Worm (Caenorhabditis elegans): Measurements from ENCODE around the gene F58A6.9.

The F58A6.9 gene

ce11 chrII:5174370-5174769, 15.7 kb upstream of the F58A6.9 start, which contains the start of gene C27D6.3:
Gene C27D6.3, minus strand, starts transcription at chrII:5174470.
- no peak for TF ChIP-seq F22D6.2 (tag; optimal IDR thresholded peaks at IDR 0.05)
- TF ChIP-seq Y53F4B.3 (GFP tag; IDR thresholded peaks at IDR 0.05): no peak
- no peak for TF ChIP-seq Y67H2A.10 (GFP tag; conservative IDR thresholded peaks at IDR 0.05)
- TF ChIP-seq C17E4.6 (GFP tag; IDR thresholded peaks at IDR 0.05): no peak
- no peak for TF ChIP-seq nhr-27 (tag; optimal IDR thresholded peaks at IDR 0.05)
- TF ChIP-seq madf-3 (GFP tag; IDR thresholded peaks at IDR 0.05): no peak
- no peak for TF ChIP-seq tbp1 (GFP tag; optimal IDR thresholded peaks at IDR 0.05)
- TF ChIP-seq madf-8 (GFP tag; conservative IDR thresholded peaks at IDR 0.05): no peak
- no peak for TF ChIP-seq D2030.7 (GFP tag; IDR thresholded peaks at IDR 0.05)
- no peak for TF ChIP-seq athp-1 (tag; optimal IDR thresholded peaks at IDR 0.05)
- no peak for TF ChIP-seq egl-44 (GFP tag; IDR thresholded peaks at IDR 0.05)
- TF ChIP-seq lag-1 (GFP tag; IDR thresholded peaks at IDR 0.05): no peak
- TF ChIP-seq hlh-26 (GFP tag; conservative IDR thresholded peaks at IDR 0.05): no peak
- no peak for TF ChIP-seq ceh-40 (GFP tag; IDR thresholded peaks at IDR 0.05)
- no peak for TF ChIP-seq tbx-9 (tag; optimal IDR thresholded peaks at IDR 0.05; ENCODE audit: borderline replicate concordance)
- no peak for TF ChIP-seq snpc-1.1 (tag; optimal IDR thresholded peaks at IDR 0.05; ENCODE audit: insufficient read depth)
- no peak for TF ChIP-seq pha-4 (tag; optimal IDR thresholded peaks at IDR 0.05)
- no peak for TF ChIP-seq lin-26 (GFP tag; IDR thresholded peaks at IDR 0.05)
- no peak for TF ChIP-seq K12H6.12 (tag; optimal IDR thresholded peaks at IDR 0.05)
- TF ChIP-seq ceh-58 (GFP tag; IDR thresholded peaks at IDR 0.05): no peak

DNA sequence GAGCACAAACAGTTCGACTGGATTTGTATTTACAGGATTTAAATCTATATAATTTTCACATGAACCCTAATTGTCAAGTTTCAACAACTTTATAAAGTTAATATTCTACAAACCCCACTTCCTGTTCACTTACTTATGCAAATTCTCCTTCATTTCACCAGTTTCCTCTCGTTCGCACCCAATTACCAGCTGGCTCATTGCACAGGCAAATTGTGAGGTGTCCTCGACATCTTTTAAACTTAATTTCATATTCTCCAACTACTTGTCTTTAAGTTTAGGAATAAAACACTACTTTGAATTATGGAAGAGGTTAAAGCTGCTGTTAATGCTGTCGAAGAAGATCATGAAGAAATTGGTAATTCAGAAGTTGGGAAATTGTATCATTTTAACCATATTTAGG, 13.8 kb upstream of the F58A6.9 start, which contains the start of gene C27D6.1:
C27D6.1 (plus strand) TSS at position 301 of the 400 bp plus-strand sequence.
- TF ChIP-seq B0035.1 (tag; optimal IDR thresholded peaks at IDR 0.05): no peak
- no peak for TF ChIP-seq snpc-1.1 (tag; optimal IDR thresholded peaks at IDR 0.05; ENCODE audit: insufficient read depth)
- TF ChIP-seq rpc-1 (optimal IDR thresholded peaks at IDR 0.05): no peak
- TF ChIP-seq rpc-1 (tag; optimal IDR thresholded peaks at IDR 0.05): no peak
- TF ChIP-seq nfya-2 (GFP tag; IDR thresholded peaks at IDR 0.05): no peak
- no peak for TF ChIP-seq atf-7 (tag; optimal IDR thresholded peaks at IDR 0.05)
- TF ChIP-seq Y53G8AR.9 (GFP tag; conservative IDR thresholded peaks at IDR 0.05): no peak
- no peak for TF ChIP-seq ceh-27 (GFP tag; optimal IDR thresholded peaks at IDR 0.05)
- no peak for TF ChIP-seq akir-1 (GFP tag; optimal IDR thresholded peaks at IDR 0.05)
- TF ChIP-seq pha-4 (tag; optimal IDR thresholded peaks at IDR 0.05): no peak
- no peak for TF ChIP-seq lin-26 (GFP tag; IDR thresholded peaks at IDR 0.05)
- TF ChIP-seq let-607 (tag; optimal IDR thresholded peaks at IDR 0.05): no peak
- TF ChIP-seq hrde-1 (tag; optimal IDR thresholded peaks at IDR 0.05; ENCODE audit: borderline replicate concordance): no peak
- TF ChIP-seq aptf-2 (GFP tag; conservative IDR thresholded peaks at IDR 0.05): no peak
- no peak for TF ChIP-seq Y53F4B.3 (GFP tag; IDR thresholded peaks at IDR 0.05)
- no peak for TF ChIP-seq ztf-22 (GFP tag; optimal IDR thresholded peaks at IDR 0.05)
- TF ChIP-seq nhr-179 (tag; optimal IDR thresholded peaks at IDR 0.05): no peak

- TF ChIP-seq sptf-2 (GFP tag; optimal IDR thresholded peaks at IDR 0.05) (no peak), atf-7 (tag; optimal IDR thresholded peaks at IDR 0.05) (no peak), fkh-3 (tag; optimal IDR thresholded peaks at IDR 0.05) (no peak), attf-3 (GFP tag; conservative IDR thresholded peaks at IDR 0.05) (no peak), F52B5.7 (tag; optimal IDR thresholded peaks at IDR 0.05) (no peak), nfyb-1 (GFP tag; IDR thresholded peaks at IDR 0.05) (no peak), dox-1 (GFP tag; IDR thresholded peaks at IDR 0.05) (no peak)
Observed at ce11 chrII:5171610-5172009, 12.9 kb upstream of the F58A6.9 start, which contains the start of gene C27D6.15. Gene C27D6.15, plus strand, starts transcription at chrII:5171910.
